Fruit fly (Drosophila melanogaster): ENCODE measurements around the gene CG13284.

Gene CG13284

DNA sequence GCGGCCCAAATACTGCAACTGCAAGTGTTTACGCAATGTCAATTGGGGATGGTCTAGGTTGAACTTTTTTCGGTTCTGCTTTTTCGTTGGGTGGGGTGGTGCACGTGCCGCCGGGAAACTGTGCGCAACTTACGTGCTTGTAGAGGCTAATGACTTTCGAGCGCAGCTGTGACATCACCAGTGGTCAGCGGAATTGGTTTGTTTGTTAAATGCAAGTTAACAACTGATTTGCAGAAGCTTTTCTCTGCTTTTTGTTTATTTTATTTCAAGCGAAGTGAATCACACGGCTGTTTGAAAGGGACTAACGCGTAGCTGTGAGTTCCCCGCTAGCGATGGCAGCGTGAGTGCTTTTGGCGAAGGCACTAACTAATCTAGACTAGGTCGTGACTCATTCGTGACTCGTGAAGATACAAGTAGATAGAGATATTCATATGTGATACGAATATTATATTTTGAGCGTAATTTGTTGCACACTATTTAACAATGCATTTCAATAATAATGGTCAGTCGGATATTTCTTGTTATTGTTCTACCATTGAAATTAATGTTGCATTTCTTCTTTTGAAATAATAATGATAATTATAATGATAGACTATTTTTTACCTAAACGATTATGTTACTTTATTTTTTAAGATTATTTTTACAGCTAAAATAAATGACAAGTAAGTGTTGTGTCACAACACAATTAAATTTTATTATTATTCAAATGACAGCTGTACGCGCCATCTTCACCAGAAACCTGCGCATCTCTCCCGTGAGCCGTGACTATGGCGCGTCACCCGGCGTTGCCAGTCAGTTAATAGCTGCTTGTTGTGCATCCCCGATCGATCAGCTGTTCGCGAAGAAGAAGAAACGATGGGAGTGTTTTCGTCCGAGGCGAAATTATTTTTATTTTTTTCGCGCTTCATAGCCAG, 39.4 kb upstream of the CG13284 start, which contains the start of the genes osi and tweek (continued):
- TF ChIP-seq sd (tag; optimal IDR thresholded peaks at IDR 0.05) (no peak), D19B (GFP tag; optimal IDR thresholded peaks at IDR 0.05) (no peak), MESR4 (GFP tag; optimal IDR thresholded peaks at IDR 0.05) (peak; percentile 82), NFAT (GFP tag; IDR thresholded peaks at IDR 0.05) (peak; percentile 84), CG6683 (GFP tag; optimal IDR thresholded peaks at IDR 0.05) (no peak), knrl (GFP tag; IDR thresholded peaks at IDR 0.05; ENCODE audit: partially characterized antibody) (peak; percentile 95), CG5180 (GFP tag; optimal IDR thresholded peaks at IDR 0.05) (no peak), CG34422 (GFP tag; IDR thresholded peaks at IDR 0.05) (peak; percentile 59; the same call in 2 of the 3 replicates), Dip2 (GFP tag; IDR thresholded peaks at IDR 0.05) (no peak), jumu (GFP tag; optimal IDR thresholded peaks at IDR 0.05) (no peak), fd102C (GFP tag; optimal IDR thresholded peaks at IDR 0.05) (no peak), tx (GFP tag; optimal IDR thresholded peaks at IDR 0.05) (peak; percentile 11), Dad (GFP tag; optimal IDR thresholded peaks at IDR 0.05) (peak; percentile 10), HmgZ (tag; optimal IDR thresholded peaks at IDR 0.05) (peak; percentile 35), NK7.1 (GFP tag; optimal IDR thresholded peaks at IDR 0.05) (no peak), yki (optimal IDR thresholded peaks at IDR 0.05) (no peak), bowl (GFP tag; IDR thresholded peaks at IDR 0.05) (no peak), da (GFP tag; optimal IDR thresholded peaks at IDR 0.05) (peak; percentile 4), run (tag; optimal IDR thresholded peaks at IDR 0.05) (no peak), schlank (tag; optimal IDR thresholded peaks at IDR 0.05) (no peak), CG18764 (GFP tag; optimal IDR thresholded peaks at IDR 0.05) (no peak), toy (GFP tag; IDR thresholded peaks at IDR 0.05) (no peak), CG7556 (GFP tag; optimal IDR thresholded peaks at IDR 0.05) (peak; percentile 69), cato (GFP tag; optimal IDR thresholded peaks at IDR 0.05; ENCODE audit: borderline replicate concordance) (peak; percentile 72), Elba2 (GFP tag; optimal IDR thresholded peaks at IDR 0.05) (no peak), nerfin-2 (GFP tag; IDR thresholded peaks at IDR 0.05; ENCODE audit: partially characterized antibody) (peak; percentile 40), nau (GFP tag; optimal IDR thresholded peaks at IDR 0.05) (no peak), Sox102F (GFP tag; optimal IDR thresholded peaks at IDR 0.05) (no peak), CG9876 (GFP tag; optimal IDR thresholded peaks at IDR 0.05) (peak; percentile 33), trem (tag; optimal IDR thresholded peaks at IDR 0.05) (peak; percentile 58), CG12236 (GFP tag; optimal IDR thresholded peaks at IDR 0.05) (no peak), Xbp1 (GFP tag; optimal IDR thresholded peaks at IDR 0.05) (peak; percentile 78), chinmo (GFP tag; IDR thresholded peaks at IDR 0.05; ENCODE audit: partially characterized antibody) (peak; percentile 88), CG10366 (GFP tag; IDR thresholded peaks at IDR 0.05) (peak; percentile 21; the same call in 1 of the 2 replicates), CG13287 (GFP tag; IDR thresholded peaks at IDR 0.05; ENCODE audit: partially characterized antibody) (peak; percentile 82), ems (GFP tag; optimal IDR thresholded peaks at IDR 0.05) (peak; percentile 36), Mes4 (GFP tag; optimal IDR thresholded peaks at IDR 0.05) (no peak), cas (GFP tag; IDR thresholded peaks at IDR 0.05) (no peak), tna (GFP tag; IDR thresholded peaks at IDR 0.05; ENCODE audit: partially characterized antibody) (peak; percentile 66), Bgb (GFP tag; IDR thresholded peaks at IDR 0.05; ENCODE audit: partially characterized antibody) (peak; percentile 94), Myb (GFP tag; optimal IDR thresholded peaks at IDR 0.05) (peak; percentile 25), CG1832 (GFP tag; optimal IDR thresholded peaks at IDR 0.05) (no peak), CG8765 (GFP tag; IDR thresholded peaks at IDR 0.05) (no peak), CG17829 (tag; optimal IDR thresholded peaks at IDR 0.05) (peak; percentile 60), Tbp (GFP tag; optimal IDR thresholded peaks at IDR 0.05) (no peak), CG11696 (GFP tag; IDR thresholded peaks at IDR 0.05) (no peak), CG3838 (GFP tag; optimal IDR thresholded peaks at IDR 0.05) (peak; percentile 17), fru (optimal IDR thresholded peaks at IDR 0.05) (no peak), Kr (GFP tag; optimal IDR thresholded peaks at IDR 0.05) (no peak)
